Worm (Caenorhabditis elegans) whole organism, mixed stage, embryonic: Measurements from ENCODE around the gene fbxa-39.

Source experiments
- M03D4.4 ChIP-seq: sonication (generic microtip); optimal IDR thresholded peaks from 2 replicates; lab custom pipeline; 2017; ENCODE audit warnings: mild to moderate bottlenecking, missing genetic modification characterization, missing compliant biosample characterization
- cnd-1 ChIP-seq: fragments of 200-800 bp; sonication (Bioruptor generic); optimal IDR thresholded peaks from 2 replicates; lab custom pipeline; 2018; ENCODE audit warnings: mild to moderate bottlenecking, missing genetic modification characterization, missing compliant biosample characterization
- ham-2 ChIP-seq: fragments of 200-800 bp; sonication (Bioruptor generic); optimal IDR thresholded peaks from 2 replicates; lab custom pipeline; 2018; ENCODE audit warnings: mild to moderate bottlenecking, missing genetic modification characterization, missing compliant biosample characterization
- hlh-1 ChIP-seq: fragments of 150-350 bp; optimal IDR thresholded peaks from 2 replicates; lab custom pipeline; 2014; ENCODE audit warnings: missing biosample characterization, missing genetic modification reagents, missing genetic modification characterization
- lin-13 ChIP-seq: fragments of 150-350 bp; optimal IDR thresholded peaks from 2 replicates; lab custom pipeline; 2014; ENCODE audit warnings: missing biosample characterization, missing genetic modification characterization
- mab-5 ChIP-seq: fragments of 150-350 bp; optimal IDR thresholded peaks from 2 replicates; lab custom pipeline; 2014; ENCODE audit warnings: missing biosample characterization, missing genetic modification characterization
- nhr-237 ChIP-seq: fragments of 150-350 bp; optimal IDR thresholded peaks from 2 replicates; lab custom pipeline; 2014; ENCODE audit warnings: missing biosample characterization, missing genetic modification characterization
- nhr-28 ChIP-seq: fragments of 150-350 bp; optimal IDR thresholded peaks from 2 replicates; lab custom pipeline; 2014; ENCODE audit warnings: missing biosample characterization, missing genetic modification characterization
- nhr-76 ChIP-seq: sonication (generic microtip); optimal IDR thresholded peaks from 2 replicates; lab custom pipeline; 2017; ENCODE audit warnings: missing biosample characterization, missing genetic modification characterization
- sem-2 ChIP-seq: fragments of 200-800 bp; sonication (Bioruptor generic); optimal IDR thresholded peaks from 2 replicates; lab custom pipeline; 2018; ENCODE audit warnings: mild to moderate bottlenecking, missing genetic modification characterization, missing compliant biosample characterization
- snpc-4 ChIP-seq: fragments of 150-350 bp; optimal IDR thresholded peaks from 2 replicates; lab custom pipeline; 2014; ENCODE audit warnings: missing biosample characterization, missing genetic modification characterization
- sptf-1 ChIP-seq: sonication (generic microtip); optimal IDR thresholded peaks from 2 replicates; lab custom pipeline; 2017; ENCODE audit warnings: mild to moderate bottlenecking, missing genetic modification characterization, moderate library complexity, missing compliant biosample characterization
- unc-39 ChIP-seq: fragments of 150-350 bp; optimal IDR thresholded peaks from 2 replicates; lab custom pipeline; 2014; ENCODE audit warnings: missing biosample characterization, missing genetic modification characterization

DNA sequence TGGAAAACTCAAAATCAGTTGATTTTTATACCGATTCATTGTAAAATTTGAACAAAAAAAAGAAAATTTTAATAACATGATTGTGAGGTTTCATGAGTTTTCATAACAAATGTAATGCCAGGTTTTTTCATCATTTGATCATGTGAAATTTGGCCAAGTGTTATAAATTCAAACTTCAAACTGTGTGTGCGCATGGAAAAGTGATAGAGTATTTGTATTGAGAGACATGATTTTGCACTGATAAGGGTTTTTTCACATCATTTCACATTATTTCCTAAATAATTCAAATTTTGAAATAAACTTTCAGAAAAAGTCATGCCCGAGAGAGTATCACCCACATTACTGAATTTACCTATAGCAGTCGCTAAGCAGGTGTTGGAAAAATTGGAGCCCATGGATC, 18.3 kb downstream of the fbxa-39 start, which contains the start of gene fbxa-219:
- no peak for TF ChIP-seq sem-2 (GFP tag; lab: Kevin White, UChicago)
- no peak for TF ChIP-seq mab-5 (tag; lab: Kevin White, UChicago)
- TF ChIP-seq cnd-1, result no peak
- TF ChIP-seq unc-39, result no peak
- TF ChIP-seq snpc-4 (tag; lab: Kevin White, UChicago), result no peak
- TF ChIP-seq nhr-28 (tag; lab: Kevin White, UChicago), result no peak
- no peak for TF ChIP-seq ham-2 (GFP tag; lab: Kevin White, UChicago)
- no peak for TF ChIP-seq nhr-237 (tag; lab: Kevin White, UChicago)
- TF ChIP-seq lin-13 (tag; lab: Kevin White, UChicago), result no peak
- TF ChIP-seq nhr-76, result no peak
- TF ChIP-seq hlh-1 (tag; lab: Kevin White, UChicago), result no peak
- TF ChIP-seq M03D4.4 (tag; lab: Kevin White, UChicago), result no peak
- no peak for TF ChIP-seq sptf-1 (tag; lab: Kevin White, UChicago)
